Fruit fly (Drosophila melanogaster): ENCODE measurements around the gene CG3437.

DNA sequence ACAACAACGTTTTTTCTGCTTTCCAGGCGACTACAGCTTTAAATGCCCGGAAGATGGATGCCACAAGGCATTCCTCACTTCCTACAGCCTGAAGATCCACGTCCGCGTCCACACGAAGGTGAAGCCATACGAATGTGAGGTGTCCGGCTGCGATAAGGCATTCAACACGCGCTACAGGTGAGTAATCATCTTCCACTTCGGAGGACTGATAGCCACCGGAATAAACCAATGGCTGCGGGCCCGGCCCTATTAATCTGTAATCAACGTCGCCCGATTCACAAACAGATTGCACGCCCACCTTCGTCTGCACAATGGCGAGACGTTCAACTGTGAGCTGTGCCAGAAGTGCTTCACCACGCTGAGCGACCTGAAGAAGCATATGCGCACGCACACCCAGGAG lies 21.6 kb downstream of the CG3437 start:
- TF ChIP-seq CG8478 (optimal IDR thresholded peaks at IDR 0.05) (no peak), CTCF (optimal IDR thresholded peaks at IDR 0.05) (no peak)
